Fruit fly (Drosophila melanogaster) whole organism, adult: ENCODE results near the gene CG13676.

Experiments used
- CG11617 ChIP-seq: fragments of 200-800 bp; sonication (Bioruptor generic); optimal IDR thresholded peaks from 2 replicates; lab custom pipeline; 2017; ENCODE audit warnings: mild to moderate bottlenecking, missing biosample characterization, missing genetic modification reagents, missing genetic modification characterization
- CG12768 ChIP-seq: fragments of 200-800 bp; sonication (Bioruptor generic); optimal IDR thresholded peaks from 2 replicates; lab custom pipeline; 2017; ENCODE audit warnings: missing biosample characterization, missing genetic modification characterization, mild to moderate bottlenecking, moderate library complexity, missing genetic modification reagents
- CG14711 ChIP-seq: fragments of 200-800 bp; sonication (Bioruptor generic); optimal IDR thresholded peaks from 2 replicates; lab custom pipeline; 2018; ENCODE audit warnings: missing biosample characterization, mild to moderate bottlenecking, missing genetic modification characterization, moderate library complexity
- CG1620 ChIP-seq: fragments of 200-800 bp; sonication (Bioruptor generic); optimal IDR thresholded peaks from 2 replicates; lab custom pipeline; 2016; ENCODE audit warnings: missing biosample characterization, missing genetic modification characterization
- CG33017 ChIP-seq: fragments of 200-800 bp; sonication (Bioruptor generic); optimal IDR thresholded peaks from 2 replicates; lab custom pipeline; 2018; ENCODE audit warnings: missing biosample characterization, mild to moderate bottlenecking, missing genetic modification characterization, moderate library complexity
- CG5204 ChIP-seq: fragments of 200-800 bp; sonication (Bioruptor generic); optimal IDR thresholded peaks from 2 replicates; lab custom pipeline; 2016; ENCODE audit warnings: missing biosample characterization, missing genetic modification characterization
- CG7045 ChIP-seq: fragments of 200-800 bp; sonication (Bioruptor generic); optimal IDR thresholded peaks from 2 replicates; lab custom pipeline; 2017; ENCODE audit warnings: missing biosample characterization, mild to moderate bottlenecking, missing genetic modification characterization
- CG7101 ChIP-seq: fragments of 200-800 bp; sonication (Bioruptor generic); optimal IDR thresholded peaks from 2 replicates; lab custom pipeline; 2018; ENCODE audit warnings: missing biosample characterization, mild to moderate bottlenecking, missing genetic modification characterization, moderate library complexity
- Clk ChIP-seq: fragments of 200-800 bp; sonication (Bioruptor generic); optimal IDR thresholded peaks from 2 replicates; lab custom pipeline; 2017; ENCODE audit warnings: missing biosample characterization, missing genetic modification characterization
- Crg-1 ChIP-seq: fragments of 200-800 bp; sonication (Bioruptor generic); optimal IDR thresholded peaks from 2 replicates; lab custom pipeline; 2016; ENCODE audit warnings: missing biosample characterization, missing genetic modification characterization
- Hr96 ChIP-seq: fragments of 200-800 bp; sonication (Bioruptor generic); optimal IDR thresholded peaks from 2 replicates; lab custom pipeline; 2016; ENCODE audit warnings: missing biosample characterization, missing genetic modification characterization
- Mnt ChIP-seq: fragments of 200-800 bp; sonication (Bioruptor generic); optimal IDR thresholded peaks from 2 replicates; lab custom pipeline; 2016; ENCODE audit warnings: missing biosample characterization, mild to moderate bottlenecking, missing genetic modification characterization
- bab1 ChIP-seq: fragments of 200-800 bp; sonication (Bioruptor generic); optimal IDR thresholded peaks from 3 replicates; lab custom pipeline; 2019; ENCODE audit warnings: missing biosample characterization, mild to moderate bottlenecking, missing genetic modification characterization, moderate library complexity
- cic ChIP-seq: fragments of 200-800 bp; sonication (Bioruptor generic); optimal IDR thresholded peaks from 2 replicates; lab custom pipeline; 2017; ENCODE audit warnings: missing biosample characterization, mild to moderate bottlenecking, missing genetic modification characterization, moderate library complexity
- cnc ChIP-seq, 2 experiments: fragments of >200 bp; optimal IDR thresholded peaks; 2 replicates each; lab custom pipeline; 2017
- kay ChIP-seq: fragments of 200-800 bp; sonication (Bioruptor generic); peaks from one replicate; lab custom pipeline; 2016; ENCODE audit warnings: missing biosample characterization, missing genetic modification characterization, borderline replicate concordance
- ovo ChIP-seq: fragments of 200-800 bp; sonication (Bioruptor generic); optimal IDR thresholded peaks from 2 replicates; lab custom pipeline; 2016; ENCODE audit warnings: missing biosample characterization, missing genetic modification characterization
- pad ChIP-seq: fragments of 200-800 bp; sonication (Bioruptor generic); optimal IDR thresholded peaks from 3 replicates; lab custom pipeline; 2017; ENCODE audit warnings: missing biosample characterization, missing genetic modification characterization, mild to moderate bottlenecking, moderate library complexity, missing genetic modification reagents
- tj ChIP-seq: fragments of 200-800 bp; sonication (Bioruptor generic); optimal IDR thresholded peaks from 3 replicates; lab custom pipeline; 2017; ENCODE audit warnings: missing biosample characterization, mild to moderate bottlenecking, missing genetic modification characterization, moderate library complexity
- toe ChIP-seq: fragments of 200-800 bp; sonication (Bioruptor generic); optimal IDR thresholded peaks from 2 replicates; lab custom pipeline; 2016; ENCODE audit warnings: missing biosample characterization, missing genetic modification characterization

Gene CG13676

DNA sequence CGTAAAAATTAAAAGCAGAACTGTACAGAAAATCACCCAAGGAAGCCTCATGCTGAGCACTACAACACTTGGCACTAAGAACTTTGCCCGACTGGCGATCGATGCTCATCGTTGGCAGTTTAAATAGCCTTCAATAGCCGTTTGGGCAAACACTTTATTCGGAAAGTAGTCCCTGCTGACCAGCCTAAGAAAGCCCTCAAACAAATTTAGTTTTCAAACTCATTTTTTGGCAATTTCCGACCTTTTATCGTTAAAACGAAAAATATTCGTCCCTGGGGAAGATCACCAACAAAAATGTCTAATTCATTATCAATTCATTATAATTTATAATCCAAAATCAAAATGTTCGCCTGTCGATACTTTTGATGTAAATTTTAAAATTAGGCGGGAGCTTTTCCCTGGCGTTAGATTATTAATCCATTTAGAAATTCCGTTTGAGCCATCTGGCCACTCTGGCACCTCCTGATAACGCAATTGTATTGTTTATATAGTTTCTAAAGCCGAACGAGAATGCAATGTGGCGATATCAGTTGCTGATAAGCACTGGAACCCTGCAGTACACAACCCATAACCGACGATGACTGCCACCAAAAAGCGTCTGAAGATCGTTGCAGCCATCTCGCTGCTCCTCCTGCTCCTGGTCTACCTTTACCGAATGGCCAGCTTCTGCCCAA lies 29.0 kb upstream of the CG13676 start, which contains the start of the genes mthl7 and Uxs:
Gene mthl7 (minus strand): TSS at position 51 of the 674 bp plus-strand sequence.
Gene Uxs (plus strand): TSS at position 460 of the 674 bp plus-strand sequence.
- TF ChIP-seq cic (peak; percentile 84), Mnt (peak; percentile 53), toe (GFP tag; lab: Kevin White, UChicago) (no peak), bab1 (GFP tag; lab: Kevin White, UChicago) (peak; percentile 32), CG14711 (tag; lab: Kevin White, UChicago) (peak; percentile 4)

DNA sequence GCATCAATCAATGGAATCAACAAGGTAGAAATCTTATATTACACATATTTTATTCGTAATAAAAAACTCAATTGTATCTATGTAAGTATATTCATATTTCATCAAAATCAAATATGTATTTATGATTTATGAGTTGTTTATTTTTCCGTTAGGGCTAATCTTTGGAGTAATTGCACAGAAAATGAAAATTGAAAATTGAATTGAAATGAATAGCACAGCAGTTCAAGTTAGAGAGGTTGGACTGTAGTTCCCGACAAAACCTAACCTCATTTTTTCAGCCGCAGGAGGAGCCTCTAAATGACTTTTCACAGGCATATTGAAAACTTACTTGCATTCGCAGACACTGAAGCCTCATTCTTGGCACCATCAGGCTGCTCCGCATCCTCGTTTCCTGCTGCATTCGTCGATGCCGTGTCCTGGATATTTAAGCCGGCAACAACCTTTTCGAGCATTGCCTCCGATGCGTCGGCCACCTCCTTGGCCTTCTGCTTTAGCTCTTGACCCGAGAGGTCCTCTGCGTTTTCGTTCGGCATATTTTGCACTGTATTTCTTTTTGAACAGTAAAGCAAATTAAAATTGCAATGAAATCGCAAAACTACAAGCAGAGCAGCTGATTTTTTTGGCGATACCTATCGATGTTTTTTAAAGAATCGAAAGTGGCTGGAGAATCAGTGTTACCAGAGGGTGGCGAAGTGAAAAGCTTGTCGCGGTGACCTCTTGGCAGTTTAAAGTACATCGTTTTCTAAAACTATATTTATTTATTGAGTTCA lies 26.4 kb upstream of the CG13676 start, which contains the start of gene Nmt:
Gene Nmt (minus strand): TSS at position 635 of the 770 bp plus-strand sequence.
- TF ChIP-seq toe (GFP tag; lab: Kevin White, UChicago) (no peak), kay (GFP tag; lab: Kevin White, UChicago) (no peak), ovo (no peak), CG5204 (GFP tag; lab: Kevin White, UChicago) (no peak), tj (GFP tag; lab: Kevin White, UChicago) (peak; percentile 6), Crg-1 (no peak), Mnt (no peak), CG11617 (GFP tag; lab: Kevin White, UChicago) (peak; percentile 2), cic (peak; percentile 6), CG33017 (tag; lab: Kevin White, UChicago) (peak; percentile 32), Hr96 (GFP tag; lab: Kevin White, UChicago) (no peak), CG12768 (GFP tag; lab: Kevin White, UChicago) (no peak), cnc (optimal IDR thresholded peaks at IDR 0.05; lab: Kevin White, UChicago) (no peak), CG14711 (tag; lab: Kevin White, UChicago) (peak; percentile 42), pad (no peak), CG7101 (peak; percentile 14), CG1620 (GFP tag; lab: Kevin White, UChicago) (no peak), bab1 (GFP tag; lab: Kevin White, UChicago) (no peak), Clk (GFP tag; lab: Kevin White, UChicago) (no peak), CG7045 (GFP tag; lab: Kevin White, UChicago) (peak; percentile 9)

DNA sequence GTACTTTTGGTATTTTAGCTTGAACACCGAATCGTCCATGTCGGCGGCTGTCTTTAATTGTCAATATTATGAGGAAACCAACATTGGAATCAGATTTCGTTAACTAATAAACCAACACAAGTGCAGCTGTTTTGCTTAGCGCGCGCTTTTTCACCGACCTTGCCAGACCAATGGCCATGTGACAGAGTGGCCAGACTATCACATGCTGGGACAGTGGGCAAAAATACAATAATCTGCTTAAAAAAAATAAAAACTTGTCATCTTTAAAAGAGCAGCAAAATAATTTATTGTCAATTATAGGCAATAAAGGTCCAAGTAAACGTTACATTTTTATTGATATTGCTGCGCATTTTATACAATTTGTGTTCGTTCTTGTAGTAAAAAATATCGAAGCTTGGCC lies 24.2 kb upstream of the CG13676 start, which contains the start of gene RecQ4:
Gene RecQ4 (minus strand): TSS at position 161 of the 400 bp plus-strand sequence.
- peak; percentile 35 for TF ChIP-seq bab1 (GFP tag; lab: Kevin White, UChicago)
- TF ChIP-seq CG33017 (tag; lab: Kevin White, UChicago): no peak
- TF ChIP-seq tj (GFP tag; lab: Kevin White, UChicago): peak; percentile 97

DNA sequence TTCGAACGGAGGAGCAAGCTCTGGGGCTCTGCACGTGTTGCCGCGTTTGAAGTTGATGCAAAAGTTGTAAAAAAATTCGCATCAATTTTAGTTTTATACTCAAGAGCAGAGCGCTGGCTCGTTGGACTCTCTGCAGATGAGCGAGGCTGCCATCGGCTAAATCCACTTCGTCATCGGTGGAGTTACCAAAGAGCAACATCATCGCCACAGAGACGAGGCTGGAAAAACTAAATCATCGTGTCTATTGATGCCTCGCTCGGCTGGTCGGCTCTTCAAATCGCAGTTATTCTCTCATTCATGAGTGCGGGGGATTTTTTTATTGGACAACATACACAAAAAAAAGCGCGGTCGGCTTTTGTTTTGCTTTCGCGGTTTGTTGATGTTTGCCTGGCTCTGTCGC lies 13.8 kb upstream of the CG13676 start, which contains the start of gene CG13675:
Gene CG13675 (minus strand): TSS at position 83 of the 400 bp plus-strand sequence.
- TF ChIP-seq CG5204 (GFP tag; lab: Kevin White, UChicago) (no peak), CG14711 (tag; lab: Kevin White, UChicago) (no peak), Clk (GFP tag; lab: Kevin White, UChicago) (no peak), cnc (optimal IDR thresholded peaks at IDR 0.05; lab: Kevin White, UChicago) (no peak), Hr96 (GFP tag; lab: Kevin White, UChicago) (no peak), Mnt (no peak), pad (no peak)

DNA sequence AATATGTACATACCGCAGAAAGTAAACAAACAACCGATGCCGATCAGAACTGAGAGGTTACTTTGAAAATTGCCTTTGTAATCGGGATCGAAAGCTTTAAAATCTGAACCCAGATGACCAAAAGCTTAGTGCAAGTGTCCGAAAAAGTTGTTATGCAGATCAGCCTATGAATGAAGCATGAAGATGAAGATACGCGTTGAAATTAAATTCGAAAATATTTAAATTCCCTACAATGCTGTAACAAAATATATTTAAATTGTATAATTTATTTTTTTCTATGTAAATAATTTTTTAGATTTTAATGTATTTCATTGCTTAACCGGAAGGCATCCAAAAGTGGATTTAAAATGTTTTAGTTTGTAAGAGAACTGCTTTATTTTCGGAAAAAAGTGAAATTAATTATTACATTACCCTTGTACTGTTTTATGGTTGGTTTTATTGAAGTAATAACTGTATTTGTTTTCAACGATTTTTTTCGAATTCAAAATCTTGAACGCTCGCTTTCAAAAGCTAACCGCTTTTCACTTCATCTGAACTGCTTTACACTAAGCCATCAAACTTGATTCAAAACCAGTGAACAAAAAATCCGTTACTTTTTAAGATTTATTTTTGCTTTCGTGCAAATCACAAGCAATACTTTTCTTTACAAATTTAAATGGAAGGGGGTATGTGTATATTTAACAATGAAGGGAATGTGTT lies 8.3 kb upstream of the CG13676 start, which contains the start of gene CG43886:
Gene CG43886 (minus strand): TSS at position 51 of the 699 bp plus-strand sequence.
- no peak for TF ChIP-seq CG5204 (GFP tag; lab: Kevin White, UChicago)
- peak; percentile 39 for TF ChIP-seq tj (GFP tag; lab: Kevin White, UChicago)

DNA sequence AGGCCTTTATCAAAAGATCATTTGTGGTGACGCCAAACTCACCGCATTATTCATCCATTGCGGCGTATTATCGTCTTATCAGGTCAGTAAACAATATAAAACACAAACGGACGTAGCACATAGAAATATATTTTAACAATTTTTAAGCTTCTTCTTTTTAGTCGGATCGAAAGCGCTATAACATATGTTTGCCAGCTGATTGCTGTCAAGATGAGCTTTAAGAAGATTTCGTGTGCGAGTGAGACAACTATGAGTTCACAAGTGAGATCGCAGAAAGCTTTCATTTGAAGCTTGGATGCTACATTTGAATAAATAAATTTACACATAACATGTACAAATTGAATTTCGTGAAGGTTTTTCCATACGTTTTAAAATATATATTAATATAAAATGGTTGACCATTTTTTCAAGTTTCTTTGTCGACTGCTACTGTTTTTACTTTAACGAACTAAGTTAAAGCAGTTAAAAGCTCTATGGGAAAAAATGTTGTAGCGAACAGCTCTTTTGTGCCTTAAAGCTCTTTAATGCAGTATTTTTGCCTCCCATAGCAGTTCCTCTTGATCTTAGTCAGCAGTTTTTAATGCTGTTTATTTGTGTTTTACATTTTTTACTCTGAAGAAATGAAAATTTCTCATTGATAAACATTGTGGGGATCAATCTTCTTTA lies 7.2 kb upstream of the CG13676 start, which contains the start of gene CG42445:
Gene CG42445 (minus strand): TSS at position 186 of the 666 bp plus-strand sequence.
- TF ChIP-seq bab1 (GFP tag; lab: Kevin White, UChicago) (peak; percentile 49), tj (GFP tag; lab: Kevin White, UChicago) (peak; percentile 99), kay (GFP tag; lab: Kevin White, UChicago) (peak; percentile 76), CG14711 (tag; lab: Kevin White, UChicago) (no peak)
